Fruit fly (Drosophila melanogaster) whole organism, embryonic: Measurements from ENCODE around the gene CG14915.

Experiments used
- Ada2b ChIP-seq: fragments of 200-800 bp; sonication (Bioruptor generic); IDR thresholded peaks from 2 replicates; pipeline ENCODE4 v1.3.6; 2022; ENCODE audit warnings: missing biosample characterization, missing genetic modification characterization
- BtbVII ChIP-seq: fragments of 200-800 bp; sonication (Bioruptor generic); optimal IDR thresholded peaks from 3 replicates; lab custom pipeline; 2017; ENCODE audit warnings: missing biosample characterization, mild to moderate bottlenecking, missing genetic modification characterization
- CG1024 ChIP-seq: fragments of 200-800 bp; sonication (Bioruptor generic); IDR thresholded peaks from 2 replicates; pipeline ENCODE4 v1.3.6; 2022; ENCODE audit warnings: missing biosample characterization, missing genetic modification characterization
- CG15073 ChIP-seq: fragments of 200-800 bp; sonication (Bioruptor generic); optimal IDR thresholded peaks from 2 replicates; lab custom pipeline; 2016; ENCODE audit warnings: missing biosample characterization, missing genetic modification characterization
- CG16815 ChIP-seq: fragments of 200-800 bp; sonication (Bioruptor generic); optimal IDR thresholded peaks from 3 replicates; lab custom pipeline; 2017; ENCODE audit warnings: missing biosample characterization, mild to moderate bottlenecking, missing genetic modification characterization
- CG17361 ChIP-seq: fragments of 200-800 bp; sonication (Bioruptor generic); IDR thresholded peaks from 3 replicates; pipeline ENCODE4 v1.3.6; 2022; ENCODE audit warnings: missing biosample characterization, missing genetic modification characterization
- CG18764 ChIP-seq: fragments of 200-800 bp; sonication (Bioruptor generic); optimal IDR thresholded peaks from 3 replicates; lab custom pipeline; 2016; ENCODE audit warnings: missing biosample characterization, missing genetic modification characterization
- CG2116 ChIP-seq: fragments of 200-800 bp; sonication (Bioruptor generic); optimal IDR thresholded peaks from 3 replicates; lab custom pipeline; 2018; ENCODE audit warnings: missing biosample characterization, mild to moderate bottlenecking, missing genetic modification characterization
- CG30403 ChIP-seq: fragments of 200-800 bp; sonication (Bioruptor generic); optimal IDR thresholded peaks from 3 replicates; lab custom pipeline; 2016; ENCODE audit warnings: missing biosample characterization, missing genetic modification characterization
- CG30431 ChIP-seq: fragments of 200-800 bp; sonication (Bioruptor generic); optimal IDR thresholded peaks from 2 replicates; lab custom pipeline; 2017; ENCODE audit warnings: missing biosample characterization, missing genetic modification characterization
- CG32767 ChIP-seq: fragments of 200-800 bp; sonication (Bioruptor generic); IDR thresholded peaks from 2 replicates; pipeline ENCODE4 v1.3.6; 2022; ENCODE audit warnings: missing biosample characterization, missing genetic modification characterization
- CG6654 ChIP-seq: fragments of 200-800 bp; sonication (Bioruptor generic); optimal IDR thresholded peaks from 2 replicates; lab custom pipeline; 2017; ENCODE audit warnings: missing biosample characterization, mild to moderate bottlenecking, missing genetic modification characterization
- CG6854 ChIP-seq: fragments of 200-800 bp; sonication (Bioruptor generic); optimal IDR thresholded peaks from 3 replicates; lab custom pipeline; 2017; ENCODE audit warnings: missing biosample characterization, mild to moderate bottlenecking, missing genetic modification characterization
- CG8281 ChIP-seq: fragments of 200-800 bp; sonication (Bioruptor generic); optimal IDR thresholded peaks from 2 replicates; lab custom pipeline; 2018; ENCODE audit warnings: missing biosample characterization, mild to moderate bottlenecking, missing genetic modification characterization, moderate library complexity
- Dll ChIP-seq: fragments of 200-800 bp; sonication (Bioruptor generic); IDR thresholded peaks from 4 replicates; pipeline ENCODE4 v1.3.6; 2022; ENCODE audit warnings: missing biosample characterization, missing genetic modification characterization; ENCODE audit not compliant: partially characterized antibody
- Drgx ChIP-seq: fragments of 200-800 bp; sonication (Bioruptor generic); IDR thresholded peaks from 2 replicates; pipeline ENCODE4 v1.3.6; 2022; ENCODE audit warnings: missing biosample characterization, missing genetic modification characterization
- Hr78 ChIP-seq, 2 experiments: fragments of 200-800 bp in 1 of 2; fragments of >200 bp in 1 of 2; sonication (Bioruptor generic) in 1 of 2; optimal IDR thresholded peaks; 2 replicates each; lab custom pipeline; 2017 to 2019; ENCODE audit warnings: missing biosample characterization in 2 of 2, missing genetic modification characterization in 2 of 2, mild to moderate bottlenecking in 1 of 2, moderate library complexity in 1 of 2
- MTF-1 ChIP-seq: fragments of 200-800 bp; sonication (Bioruptor generic); optimal IDR thresholded peaks from 2 replicates; lab custom pipeline; 2018; ENCODE audit warnings: missing biosample characterization, mild to moderate bottlenecking, missing genetic modification characterization, borderline replicate concordance
- Sin3A ChIP-seq: fragments of >200 bp; optimal IDR thresholded peaks from 2 replicates; lab custom pipeline; 2018
- bsh ChIP-seq, 2 experiments: fragments of 200-800 bp; sonication (Bioruptor generic); optimal IDR thresholded peaks; 2 replicates each; lab custom pipeline; 2017 to 2018; ENCODE audit warnings: mild to moderate bottlenecking in 2 of 2, missing biosample characterization in 2 of 2, missing genetic modification characterization in 2 of 2, moderate library complexity in 1 of 2
- corto ChIP-seq: fragments of 200-800 bp; sonication (Bioruptor generic); optimal IDR thresholded peaks from 2 replicates; lab custom pipeline; 2016; ENCODE audit warnings: missing biosample characterization, mild to moderate bottlenecking, missing genetic modification characterization, moderate library complexity
- dmrt11E ChIP-seq: fragments of 200-800 bp; sonication (Bioruptor generic); optimal IDR thresholded peaks from 3 replicates; lab custom pipeline; 2018; ENCODE audit warnings: missing biosample characterization, mild to moderate bottlenecking, missing genetic modification characterization, moderate library complexity
- fd102C ChIP-seq: fragments of 200-800 bp; sonication (Bioruptor generic); optimal IDR thresholded peaks from 2 replicates; lab custom pipeline; 2018; ENCODE audit warnings: missing biosample characterization, mild to moderate bottlenecking, missing genetic modification characterization, moderate library complexity
- gem ChIP-seq: fragments of 200-800 bp; sonication (Bioruptor generic); optimal IDR thresholded peaks from 2 replicates; lab custom pipeline; 2019; ENCODE audit warnings: missing biosample characterization, mild to moderate bottlenecking, missing genetic modification characterization, moderate library complexity
- her ChIP-seq: fragments of 200-800 bp; sonication (Bioruptor generic); optimal IDR thresholded peaks from 2 replicates; lab custom pipeline; 2016; ENCODE audit warnings: missing biosample characterization, missing genetic modification characterization
- insv ChIP-seq, 2 experiments: fragments of 200-800 bp; sonication (Bioruptor generic); optimal IDR thresholded peaks; 3 replicates each; lab custom pipeline; 2016 to 2018; ENCODE audit warnings: missing biosample characterization in 2 of 2, missing genetic modification characterization in 2 of 2
- lbe ChIP-seq: fragments of 200-800 bp; sonication (Bioruptor generic); optimal IDR thresholded peaks from 2 replicates; lab custom pipeline; 2016; ENCODE audit warnings: missing biosample characterization, mild to moderate bottlenecking, missing genetic modification characterization
- lilli ChIP-seq: fragments of 200-800 bp; sonication (Bioruptor generic); optimal IDR thresholded peaks from 3 replicates; lab custom pipeline; 2016; ENCODE audit warnings: missing biosample characterization, missing genetic modification characterization
- nom ChIP-seq: fragments of 200-800 bp; sonication (Bioruptor generic); optimal IDR thresholded peaks from 2 replicates; lab custom pipeline; 2017; ENCODE audit warnings: missing biosample characterization, missing genetic modification characterization, mild to moderate bottlenecking, moderate library complexity, missing genetic modification reagents
- org-1 ChIP-seq: fragments of 200-800 bp; sonication (Bioruptor generic); optimal IDR thresholded peaks from 2 replicates; lab custom pipeline; 2017; ENCODE audit warnings: missing biosample characterization, missing genetic modification characterization
- row ChIP-seq: fragments of 200-800 bp; sonication (Bioruptor generic); IDR thresholded peaks from 3 replicates; pipeline ENCODE4 v1.3.6; 2022; ENCODE audit warnings: missing biosample characterization, missing genetic modification characterization
- sob ChIP-seq: fragments of 200-800 bp; sonication (Bioruptor generic); IDR thresholded peaks from 2 replicates; pipeline ENCODE4 v1.3.6; 2022; ENCODE audit warnings: missing biosample characterization, missing genetic modification characterization
- sr ChIP-seq: fragments of 200-800 bp; sonication (Bioruptor generic); IDR thresholded peaks from 3 replicates; pipeline ENCODE4 v1.3.6; 2022; ENCODE audit warnings: missing biosample characterization, missing genetic modification characterization
- vvl ChIP-seq: fragments of 200-800 bp; sonication (Bioruptor generic); IDR thresholded peaks from 2 replicates; pipeline ENCODE4 v1.3.6; 2022; ENCODE audit warnings: missing biosample characterization, missing genetic modification characterization
- wor ChIP-seq: fragments of 200-800 bp; sonication (Bioruptor generic); IDR thresholded peaks from 2 replicates; pipeline ENCODE4 v1.3.6; 2022; ENCODE audit warnings: missing biosample characterization, missing genetic modification characterization

Gene CG14915

DNA sequence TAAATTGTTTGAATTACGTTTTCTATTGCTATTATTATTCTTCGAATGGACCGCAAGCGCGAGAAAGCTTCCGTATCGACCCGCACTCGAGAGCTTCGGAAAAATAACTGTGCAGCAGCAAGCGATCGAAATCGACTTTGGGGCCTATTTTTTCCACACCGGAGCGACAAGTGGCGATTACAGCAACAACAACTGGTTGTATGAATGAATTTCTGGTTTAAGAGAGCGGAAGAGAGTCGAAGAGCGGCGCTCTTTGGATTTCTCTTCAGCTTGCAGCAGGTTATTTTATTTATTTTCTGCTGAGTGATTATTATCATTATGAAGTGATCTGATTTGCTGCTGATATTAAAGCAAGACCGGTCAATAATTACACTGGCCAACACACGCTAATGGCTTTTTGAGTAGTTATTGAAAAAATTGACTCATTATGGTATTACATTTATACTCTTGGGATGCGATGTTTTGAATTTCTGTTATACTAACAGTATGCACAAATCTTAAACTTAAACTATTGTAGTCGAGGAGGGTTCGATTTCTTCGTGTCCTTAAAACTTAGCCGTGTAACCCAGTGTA lies 3.9 kb upstream of the CG14915 start, which contains the start of gene Samuel (continued):
- no peak for TF ChIP-seq CG15073 (GFP tag; lab: Kevin White, UChicago)
- no peak for TF ChIP-seq CG2116 (GFP tag; lab: Kevin White, UChicago)
- no peak for TF ChIP-seq her (GFP tag; lab: Kevin White, UChicago)
- TF ChIP-seq CG30431 (GFP tag; lab: Kevin White, UChicago) = no peak
- TF ChIP-seq CG32767 (GFP tag; lab: Robert Waterston, UW) = no peak

DNA sequence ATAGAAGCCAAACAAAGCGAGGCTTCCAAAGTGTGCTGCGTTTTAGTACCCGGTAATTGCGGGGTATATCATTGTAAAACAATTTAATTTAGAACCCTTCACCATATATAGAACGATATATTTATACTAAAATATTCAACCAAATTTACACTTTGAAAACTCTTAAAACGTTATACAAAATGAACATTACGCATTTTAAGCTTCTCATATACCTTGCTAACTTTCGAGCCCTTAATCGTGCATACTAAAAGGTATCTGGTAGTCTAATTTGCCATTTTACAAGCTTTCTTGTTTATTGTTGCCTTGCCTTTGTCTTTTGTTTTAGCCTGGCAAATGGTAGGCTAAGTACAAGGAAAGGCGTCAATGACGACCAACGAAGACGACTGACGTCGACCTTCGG lies 2.9 kb upstream of the CG14915 start:
- TF ChIP-seq row (GFP tag; lab: Robert Waterston, UW) = peak; percentile 48; the same call in 2 of the 3 replicates
- TF ChIP-seq gem (tag; lab: Kevin White, UChicago) = peak; percentile 16
- no peak for TF ChIP-seq CG17361 (GFP tag; lab: Robert Waterston, UW)
- peak; percentile 12 for TF ChIP-seq dmrt11E (tag; lab: Kevin White, UChicago)
- TF ChIP-seq CG6854 (GFP tag; lab: Kevin White, UChicago) = no peak
- TF ChIP-seq CG30403 = no peak

DNA sequence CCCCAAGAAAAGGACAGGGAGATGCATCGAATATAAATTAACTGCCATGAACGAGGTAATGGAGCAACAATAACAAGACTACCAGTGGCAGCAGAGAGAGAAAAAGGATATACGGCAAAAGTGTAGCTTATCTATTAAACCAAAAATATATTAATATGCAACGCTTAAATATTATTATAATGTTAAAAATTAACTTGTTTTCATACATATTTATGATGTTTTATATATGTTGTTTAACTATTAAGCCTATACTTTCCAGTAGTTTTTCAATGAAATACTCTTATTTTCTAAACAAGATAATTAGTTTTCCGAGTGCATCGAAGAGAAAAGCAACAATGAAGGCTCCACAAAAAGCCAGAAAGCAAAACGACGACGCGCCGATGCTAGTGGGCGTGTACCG lies 2.4 kb upstream of the CG14915 start:
- TF ChIP-seq fd102C (GFP tag; lab: Kevin White, UChicago) = no peak
- no peak for TF ChIP-seq sr (GFP tag; lab: Robert Waterston, UW)
- TF ChIP-seq MTF-1 (GFP tag; lab: Kevin White, UChicago) = no peak
- no peak for TF ChIP-seq org-1 (GFP tag; lab: Kevin White, UChicago)
- no peak for TF ChIP-seq CG16815 (GFP tag; lab: Kevin White, UChicago)
- no peak for TF ChIP-seq sob (GFP tag; lab: Robert Waterston, UW)
- TF ChIP-seq wor = no peak
- TF ChIP-seq BtbVII (GFP tag; lab: Kevin White, UChicago) = no peak

DNA sequence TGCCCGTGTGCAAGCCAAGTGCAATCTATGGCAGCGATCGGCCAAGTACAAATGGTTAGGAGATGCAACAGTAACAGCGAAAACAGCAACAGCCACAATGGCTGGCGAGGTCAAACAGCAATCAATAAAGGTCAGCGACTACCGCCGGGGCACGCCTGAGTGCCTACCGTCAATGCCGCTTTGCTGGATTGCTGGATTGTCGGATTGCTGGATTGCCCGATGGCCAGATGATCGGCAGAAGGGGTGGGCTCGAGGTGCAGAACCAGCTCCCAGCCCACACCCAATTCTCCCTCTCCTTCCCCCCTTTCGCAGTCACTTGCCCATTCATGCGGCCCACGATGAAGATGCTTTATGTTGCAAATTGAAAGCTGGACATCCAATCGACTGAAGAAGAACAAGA lies 1.9 kb upstream of the CG14915 start:
- TF ChIP-seq CG8281 (tag; lab: Kevin White, UChicago) (peak; percentile 96), Hr78 (GFP tag; optimal IDR thresholded peaks at IDR 0.05; lab: Kevin White, UChicago) (peak in 1 of 2 experiments; percentile 66), CG1024 (GFP tag; lab: Robert Waterston, UW) (no peak)

DNA sequence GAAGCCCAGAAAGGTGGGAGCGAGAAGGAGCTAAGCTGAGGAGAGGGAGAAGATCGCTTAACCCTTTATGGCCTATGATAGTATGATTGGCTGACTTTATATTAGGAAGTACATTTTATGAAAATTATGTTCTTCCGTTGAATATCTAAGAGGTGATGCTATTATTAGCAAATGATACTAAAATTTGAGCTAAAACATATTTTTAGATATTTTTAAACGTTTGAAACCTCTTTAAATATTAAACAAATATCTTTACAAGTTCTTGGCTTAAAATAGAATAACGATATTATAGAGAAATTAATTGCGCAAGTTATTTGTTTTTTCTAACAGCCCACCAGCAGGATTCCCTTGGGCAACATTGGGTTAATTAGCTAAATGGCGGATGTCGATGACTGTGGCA lies 1.4 kb upstream of the CG14915 start:
- TF ChIP-seq vvl (no peak), bsh (GFP tag; optimal IDR thresholded peaks at IDR 0.05; lab: Kevin White, UChicago) (peak in 1 of 2 experiments; percentile 65), Ada2b (GFP tag; lab: Robert Waterston, UW) (no peak), Drgx (peak; percentile 12; the same call in 1 of the 2 replicates)

DNA sequence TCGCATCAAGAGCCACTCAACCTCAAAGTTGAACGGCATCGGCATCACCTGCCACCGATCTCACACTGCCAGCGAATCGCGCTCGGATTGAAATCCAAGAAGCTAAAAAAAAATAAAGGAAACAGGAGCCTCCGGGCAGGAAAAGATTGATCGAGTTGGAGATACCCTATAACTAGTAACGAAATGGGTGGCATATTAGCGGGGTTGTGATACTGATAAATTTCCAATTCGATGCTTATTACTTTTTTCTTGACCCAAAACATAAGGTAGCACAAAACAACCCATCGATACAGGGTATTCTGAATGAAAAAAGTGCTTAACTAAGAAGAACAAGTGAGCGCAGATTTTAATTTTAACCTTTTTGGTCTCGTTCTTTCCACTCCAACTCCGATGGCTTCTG lies 1.4 kb downstream of the CG14915 start:
- peak; percentile 17; the same call in 1 of the 2 replicates for TF ChIP-seq Drgx
- TF ChIP-seq CG6654 (GFP tag; lab: Kevin White, UChicago) = no peak
- TF ChIP-seq lbe (GFP tag; lab: Kevin White, UChicago) = peak; percentile 47
- peak; percentile 56 for TF ChIP-seq nom (GFP tag; lab: Kevin White, UChicago)
- no peak for TF ChIP-seq CG18764 (GFP tag; lab: Kevin White, UChicago)
- TF ChIP-seq Dll (GFP tag; lab: Robert Waterston, UW) = no peak
- no peak for TF ChIP-seq lilli (GFP tag; lab: Kevin White, UChicago)
- TF ChIP-seq insv (GFP tag; optimal IDR thresholded peaks at IDR 0.05; lab: Kevin White, UChicago) = no peak
- TF ChIP-seq Sin3A (lab: Kevin White, UChicago) = no peak
- TF ChIP-seq bsh (GFP tag; optimal IDR thresholded peaks at IDR 0.05; lab: Kevin White, UChicago) = peak in 1 of 2 experiments; percentile 40
- peak; percentile 70 for TF ChIP-seq corto
- TF ChIP-seq, all 482 proteins: peak for 5
